Worm (Caenorhabditis elegans): ENCODE results near the gene paf-2.

Gene paf-2

DNA sequence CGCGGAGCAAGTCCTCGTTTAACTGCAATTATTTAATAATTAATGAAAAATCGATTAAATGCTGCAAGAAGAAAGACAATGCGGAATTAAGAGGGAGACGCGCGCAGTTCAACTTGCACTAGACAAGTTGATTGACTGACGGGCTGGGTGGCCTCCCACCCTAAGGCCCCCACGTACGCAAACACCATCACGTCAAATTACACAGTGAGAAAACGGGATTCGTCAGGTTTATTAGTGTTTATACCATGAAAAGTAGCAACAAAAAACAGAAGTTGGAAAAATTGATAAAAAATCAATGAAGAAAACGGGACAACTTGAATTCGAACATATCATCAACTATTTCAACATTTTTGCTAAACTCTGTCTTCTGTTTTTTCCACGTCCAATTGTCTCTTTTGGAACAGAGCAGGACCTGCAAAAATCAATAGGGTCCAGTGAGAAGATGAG is 10.0 kb upstream of the paf-2 start (continued):
- TF ChIP-seq C38D4.7 (GFP tag; optimal IDR thresholded peaks at IDR 0.05) (no peak), tbx-2 (tag; optimal IDR thresholded peaks at IDR 0.05) (no peak), sdc-2 (tag; optimal IDR thresholded peaks at IDR 0.05) (peak; percentile 47), pqm-1 (tag; optimal IDR thresholded peaks at IDR 0.05) (no peak), dve-1 (tag; optimal IDR thresholded peaks at IDR 0.05) (no peak), madf-2 (tag; optimal IDR thresholded peaks at IDR 0.05) (no peak), pax-1 (tag; optimal IDR thresholded peaks at IDR 0.05) (no peak), ahr-1 (tag; optimal IDR thresholded peaks at IDR 0.05) (no peak), npax-4 (tag; optimal IDR thresholded peaks at IDR 0.05) (no peak), elt-4 (tag; optimal IDR thresholded peaks at IDR 0.05) (no peak), rnt-1 (tag; optimal IDR thresholded peaks at IDR 0.05) (no peak), unc-42 (tag; optimal IDR thresholded peaks at IDR 0.05) (peak; percentile 18), unc-55 (GFP tag; optimal IDR thresholded peaks at IDR 0.05) (peak; percentile 84), pag-3 (tag; optimal IDR thresholded peaks at IDR 0.05; ENCODE audit: borderline replicate concordance) (no peak), ceh-14 (tag; optimal IDR thresholded peaks at IDR 0.05) (peak; percentile 55), gmeb-2 (tag; optimal IDR thresholded peaks at IDR 0.05) (no peak), ceh-9 (tag; optimal IDR thresholded peaks at IDR 0.05) (no peak)

DNA sequence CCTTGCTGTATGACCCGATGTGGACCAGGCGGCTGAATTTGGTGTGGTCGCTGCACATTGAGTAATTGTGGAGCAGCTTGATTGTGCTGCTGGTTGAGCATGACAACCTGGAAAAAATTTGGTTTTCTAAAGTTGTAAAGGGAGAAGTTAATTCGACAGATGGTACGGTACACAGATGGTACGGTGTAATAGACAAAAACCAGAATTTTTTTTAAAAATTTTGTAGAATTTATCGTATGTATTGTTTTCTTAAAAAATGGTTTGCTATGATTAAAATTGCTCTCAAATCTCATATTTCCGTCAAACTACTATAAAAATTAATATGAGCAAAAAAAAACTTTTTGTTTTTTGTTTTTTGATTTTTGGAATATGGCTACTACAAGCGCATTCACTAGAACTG is 9.3 kb upstream of the paf-2 start, which contains the start of gene pqn-15:
pqn-15 (minus strand) TSS at position 101 of the 400 bp plus-strand sequence.
- TF ChIP-seq tbx-7 (tag; optimal IDR thresholded peaks at IDR 0.05): no peak
- TF ChIP-seq ceh-34 (tag; optimal IDR thresholded peaks at IDR 0.05): no peak
- no peak for TF ChIP-seq hlh-13 (GFP tag; optimal IDR thresholded peaks at IDR 0.05)
- TF ChIP-seq ttx-3 (tag; optimal IDR thresholded peaks at IDR 0.05): no peak
- no peak for TF ChIP-seq che-1 (tag; optimal IDR thresholded peaks at IDR 0.05)
- no peak for TF ChIP-seq elt-4 (tag; optimal IDR thresholded peaks at IDR 0.05)
- no peak for TF ChIP-seq ets-4 (tag; optimal IDR thresholded peaks at IDR 0.05)
- no peak for TF ChIP-seq gmeb-2 (tag; optimal IDR thresholded peaks at IDR 0.05)
- TF ChIP-seq fkh-6 (tag; optimal IDR thresholded peaks at IDR 0.05): no peak
- no peak for TF ChIP-seq nhr-11 (tag; optimal IDR thresholded peaks at IDR 0.05)
- TF ChIP-seq C38D4.7 (GFP tag; optimal IDR thresholded peaks at IDR 0.05): no peak
- TF ChIP-seq ceh-6 (GFP tag; optimal IDR thresholded peaks at IDR 0.05): no peak

DNA sequence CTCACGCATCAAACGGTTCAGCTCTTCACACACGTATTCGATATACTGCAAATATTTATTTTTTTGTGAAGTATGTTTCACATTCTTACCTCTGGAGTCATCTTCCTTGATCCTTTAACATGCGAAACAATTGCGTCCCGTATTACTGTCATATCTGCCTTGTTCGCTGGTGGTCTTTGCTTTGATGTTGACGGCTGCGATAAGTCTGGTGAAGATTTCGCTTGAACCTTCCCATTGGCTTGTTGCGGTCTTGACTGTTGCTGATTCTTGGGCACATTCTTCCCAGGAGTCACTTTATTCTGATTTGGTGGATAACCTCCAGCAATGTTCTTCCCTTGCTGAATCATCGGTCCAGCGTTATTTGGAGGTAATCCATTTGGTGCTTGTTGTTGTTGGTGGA is 5.7 kb upstream of the paf-2 start:
- no peak for TF ChIP-seq ceh-48 (tag; optimal IDR thresholded peaks at IDR 0.05)
- no peak for TF ChIP-seq ref-2 (tag; optimal IDR thresholded peaks at IDR 0.05)
- no peak for TF ChIP-seq C08G9.2 (tag; optimal IDR thresholded peaks at IDR 0.05)
- no peak for TF ChIP-seq gmeb-2 (tag; optimal IDR thresholded peaks at IDR 0.05)
- no peak for TF ChIP-seq C38D4.7 (GFP tag; optimal IDR thresholded peaks at IDR 0.05)
- no peak for TF ChIP-seq sox-2 (GFP tag; IDR thresholded peaks at IDR 0.05)
- no peak for TF ChIP-seq nhr-232 (tag; optimal IDR thresholded peaks at IDR 0.05)
- no peak for TF ChIP-seq ceh-34 (tag; optimal IDR thresholded peaks at IDR 0.05)
- TF ChIP-seq madf-2 (tag; optimal IDR thresholded peaks at IDR 0.05): no peak
- TF ChIP-seq ceh-24 (tag; optimal IDR thresholded peaks at IDR 0.05): no peak
- TF ChIP-seq rnt-1 (tag; optimal IDR thresholded peaks at IDR 0.05): no peak
- no peak for TF ChIP-seq hlh-6 (tag; optimal IDR thresholded peaks at IDR 0.05)
- no peak for TF ChIP-seq che-1 (tag; optimal IDR thresholded peaks at IDR 0.05)

DNA sequence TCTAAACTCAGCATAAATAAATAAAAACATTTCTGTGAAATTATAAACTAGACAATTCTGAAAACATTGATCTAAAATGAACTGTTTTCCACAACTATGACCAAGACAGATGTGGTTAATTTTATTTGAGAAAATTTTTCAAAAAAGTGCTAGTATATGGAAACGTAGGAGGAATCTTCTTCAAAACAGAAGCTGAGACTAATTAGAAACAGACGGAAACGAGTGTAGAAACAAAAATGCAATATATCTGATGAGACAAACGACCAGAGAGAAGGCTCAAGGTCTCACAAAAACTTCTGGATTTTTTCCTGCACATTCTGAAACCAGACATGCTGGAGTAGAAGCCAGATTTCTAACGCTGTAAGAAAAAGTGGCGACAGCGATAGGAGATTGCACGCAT is 1.6 kb downstream of the paf-2 start:
- TF ChIP-seq ref-2 (tag; optimal IDR thresholded peaks at IDR 0.05): no peak
- TF ChIP-seq lin-11 (tag; optimal IDR thresholded peaks at IDR 0.05): no peak
- no peak for TF ChIP-seq ceh-30 (tag; optimal IDR thresholded peaks at IDR 0.05)

DNA sequence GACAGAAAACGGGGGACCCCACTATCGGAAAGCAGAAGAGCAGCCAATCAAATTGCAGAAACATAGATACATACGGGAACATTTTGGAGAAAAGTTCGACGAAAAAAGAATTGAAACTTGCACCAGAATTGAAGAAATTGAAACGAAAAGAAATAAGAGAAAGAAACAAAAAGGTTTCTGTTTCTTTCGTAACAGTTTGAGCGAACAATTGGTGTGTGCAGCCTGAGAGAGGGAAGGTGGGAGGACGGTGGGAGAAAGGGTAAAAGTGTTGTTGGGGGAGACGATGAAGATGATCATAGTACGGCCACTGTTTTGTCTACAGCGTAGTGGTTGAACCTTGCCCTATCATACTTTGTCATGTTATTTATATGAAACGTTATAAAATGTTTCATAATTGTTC is 2.6 kb downstream of the paf-2 start:
- no peak for TF ChIP-seq nhr-232 (tag; optimal IDR thresholded peaks at IDR 0.05)
- no peak for TF ChIP-seq ztf-16 (tag; optimal IDR thresholded peaks at IDR 0.05)
- TF ChIP-seq che-1 (tag; optimal IDR thresholded peaks at IDR 0.05): peak; percentile 40

All from whole organism, late embryonic.